Comparison of ENCODE assay signal across 5 fruit fly cellular contexts in the genomic region with DNA sequence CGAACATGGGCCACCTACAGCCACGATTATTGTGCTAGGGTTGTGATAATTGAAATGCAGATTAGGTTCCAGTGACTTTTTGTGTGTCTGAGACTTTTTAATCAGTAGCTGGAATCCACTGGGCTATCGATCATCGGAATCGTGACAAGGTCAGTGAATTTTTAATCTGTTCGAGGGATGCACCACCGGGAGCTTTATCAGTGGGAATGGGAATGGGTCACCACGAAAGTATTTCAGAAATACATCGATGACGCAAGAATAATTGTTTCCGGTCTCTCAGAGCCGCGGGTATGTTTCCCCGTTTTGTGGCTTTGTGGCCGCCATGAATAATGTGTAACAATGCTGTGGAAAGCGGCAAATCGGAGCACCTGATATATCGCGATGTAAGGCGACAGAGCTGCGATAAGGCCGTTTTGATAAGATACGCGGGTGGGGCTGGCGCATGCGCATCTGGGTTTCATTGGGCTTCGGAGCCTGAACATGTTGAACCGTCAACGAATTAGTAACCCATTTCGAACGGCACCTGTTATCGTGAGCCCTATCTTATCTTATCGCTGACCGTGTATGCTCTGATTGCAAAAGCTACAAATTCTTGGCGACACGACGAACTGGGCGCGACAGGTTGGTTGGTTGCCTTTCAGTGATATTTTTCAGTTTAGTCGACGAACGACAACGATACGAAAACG.
TF ChIP-seq lines count a peak whose summit lies in the region.

A gene (plus strand): TSS at position 638 of the 686 bp plus-strand sequence.

- TF ChIP-seq CTCF in whole organism, embryonic (GFP tag; optimal IDR thresholded peaks at IDR 0.05; lab: Kevin White, UChicago), result no peak

TF ChIP-seq in whole organism, adult, 20 proteins besides CTCF, POLR2A, EP300 and RAD21 (continues in another document):
- TF ChIP-seq ovo (GFP tag; optimal IDR thresholded peaks at IDR 0.05; lab: Kevin White, UChicago) (peak; percentile 66), CG12768 (GFP tag; optimal IDR thresholded peaks at IDR 0.05; lab: Kevin White, UChicago) (peak; percentile 32), CG11617 (GFP tag; optimal IDR thresholded peaks at IDR 0.05; lab: Kevin White, UChicago) (peak; percentile 29), CG1620 (GFP tag; optimal IDR thresholded peaks at IDR 0.05; lab: Kevin White, UChicago) (no peak), CG7045 (GFP tag; optimal IDR thresholded peaks at IDR 0.05; lab: Kevin White, UChicago) (no peak), toe (GFP tag; optimal IDR thresholded peaks at IDR 0.05; lab: Kevin White, UChicago) (peak; percentile 60), Crg-1 (GFP tag; optimal IDR thresholded peaks at IDR 0.05; lab: Kevin White, UChicago) (no peak), Mnt (GFP tag; optimal IDR thresholded peaks at IDR 0.05; lab: Kevin White, UChicago) (no peak), CG14711 (tag; optimal IDR thresholded peaks at IDR 0.05; lab: Kevin White, UChicago) (no peak), bab1 (GFP tag; optimal IDR thresholded peaks at IDR 0.05; lab: Kevin White, UChicago) (no peak), tj (GFP tag; optimal IDR thresholded peaks at IDR 0.05; lab: Kevin White, UChicago) (peak; percentile 37), Clk (GFP tag; optimal IDR thresholded peaks at IDR 0.05; lab: Kevin White, UChicago) (no peak), cnc (optimal IDR thresholded peaks at IDR 0.05; lab: Kevin White, UChicago) (no peak), pad (GFP tag; optimal IDR thresholded peaks at IDR 0.05; lab: Kevin White, UChicago) (no peak), CG33017 (tag; optimal IDR thresholded peaks at IDR 0.05; lab: Kevin White, UChicago) (peak; percentile 37), CG5204 (GFP tag; optimal IDR thresholded peaks at IDR 0.05; lab: Kevin White, UChicago) (no peak), cic (GFP tag; optimal IDR thresholded peaks at IDR 0.05; lab: Kevin White, UChicago) (peak; percentile 91)

TF ChIP-seq in whole organism, embryonic, 481 proteins besides CTCF, POLR2A, EP300 and RAD21 (continues in another document):
- TF ChIP-seq Awh (GFP tag; IDR thresholded peaks at IDR 0.05; lab: Robert Waterston, UW) (no peak), CG18011 (GFP tag; optimal IDR thresholded peaks at IDR 0.05; lab: Kevin White, UChicago) (no peak), CG34376 (GFP tag; optimal IDR thresholded peaks at IDR 0.05; lab: Kevin White, UChicago) (peak; percentile 82), CG10209 (GFP tag; optimal IDR thresholded peaks at IDR 0.05; lab: Kevin White, UChicago) (no peak), grn (GFP tag; optimal IDR thresholded peaks at IDR 0.05; lab: Kevin White, UChicago) (peak; percentile 98), Med (GFP tag; lab: Kevin White, UChicago) (peak; percentile 30), Deaf1 (tag; optimal IDR thresholded peaks at IDR 0.05; lab: Kevin White, UChicago) (peak; percentile 60), al (GFP tag; IDR thresholded peaks at IDR 0.05; lab: Robert Waterston, UW) (no peak), sug (tag; optimal IDR thresholded peaks at IDR 0.05; lab: Kevin White, UChicago) (peak; percentile 81), CG17802 (tag; optimal IDR thresholded peaks at IDR 0.05; lab: Kevin White, UChicago) (no peak), CG6654 (GFP tag; optimal IDR thresholded peaks at IDR 0.05; lab: Kevin White, UChicago) (no peak), scrt (GFP tag; optimal IDR thresholded peaks at IDR 0.05; lab: Kevin White, UChicago) (peak; percentile 27), gcm2 (GFP tag; optimal IDR thresholded peaks at IDR 0.05; lab: Kevin White, UChicago) (no peak), CG4282 (GFP tag; optimal IDR thresholded peaks at IDR 0.05; lab: Kevin White, UChicago) (no peak), cad (GFP tag; optimal IDR thresholded peaks at IDR 0.05; lab: Kevin White, UChicago) (no peak), ken (GFP tag; IDR thresholded peaks at IDR 0.05; lab: Robert Waterston, UW) (0 out of 3 replicates have a peak, but pooled peaks have one; percentile 22), Hmr (GFP tag; optimal IDR thresholded peaks at IDR 0.05; lab: Kevin White, UChicago) (peak; percentile 54)

TF ChIP-seq in whole organism, prepupa, 60 proteins besides CTCF, POLR2A, EP300 and RAD21 (continues in another document):
- TF ChIP-seq Blimp-1 (GFP tag; optimal IDR thresholded peaks at IDR 0.05; lab: Kevin White, UChicago), result no peak
- TF ChIP-seq CG6854 (GFP tag; optimal IDR thresholded peaks at IDR 0.05; lab: Kevin White, UChicago), result peak; percentile 21
- peak; percentile 43; the same call in 1 of the 3 replicates for TF ChIP-seq CG8119 (GFP tag; IDR thresholded peaks at IDR 0.05; lab: Robert Waterston, UW)
- no peak for TF ChIP-seq Ets21C (GFP tag; optimal IDR thresholded peaks at IDR 0.05; lab: Kevin White, UChicago)
- no peak for TF ChIP-seq CG6808 (GFP tag; optimal IDR thresholded peaks at IDR 0.05; lab: Kevin White, UChicago)
- TF ChIP-seq ss (GFP tag; optimal IDR thresholded peaks at IDR 0.05; lab: Kevin White, UChicago), result no peak
- peak; percentile 89 for TF ChIP-seq svp (GFP tag; lab: Kevin White, UChicago)
- TF ChIP-seq spab (GFP tag; optimal IDR thresholded peaks at IDR 0.05; lab: Kevin White, UChicago), result no peak
- no peak for TF ChIP-seq fkh (GFP tag; optimal IDR thresholded peaks at IDR 0.05; lab: Kevin White, UChicago)
- TF ChIP-seq Sox102F (GFP tag; optimal IDR thresholded peaks at IDR 0.05; lab: Kevin White, UChicago), result no peak
- no peak for TF ChIP-seq Met (GFP tag; optimal IDR thresholded peaks at IDR 0.05; lab: Kevin White, UChicago)
- peak; percentile 37; the same call in 2 of the 3 replicates for TF ChIP-seq CG6163 (GFP tag; IDR thresholded peaks at IDR 0.05; lab: Robert Waterston, UW)
- no peak for TF ChIP-seq eg (GFP tag; IDR thresholded peaks at IDR 0.05; lab: Robert Waterston, UW)
- no peak for TF ChIP-seq CG11902 (GFP tag; optimal IDR thresholded peaks at IDR 0.05; lab: Kevin White, UChicago)
- TF ChIP-seq cyc (GFP tag; optimal IDR thresholded peaks at IDR 0.05; lab: Kevin White, UChicago), result no peak
- TF ChIP-seq CG9139 (GFP tag; optimal IDR thresholded peaks at IDR 0.05; lab: Kevin White, UChicago), result no peak
- no peak for TF ChIP-seq CG15336 (GFP tag; IDR thresholded peaks at IDR 0.05; lab: Robert Waterston, UW)
- peak; percentile 10 for TF ChIP-seq CG8319 (GFP tag; optimal IDR thresholded peaks at IDR 0.05; lab: Kevin White, UChicago)

TF ChIP-seq in whole organism, pupa, 21 proteins besides CTCF, POLR2A, EP300 and RAD21 (continues in another document):
- TF ChIP-seq CG8301 (tag; optimal IDR thresholded peaks at IDR 0.05; lab: Kevin White, UChicago) (no peak), Ets98B (GFP tag; IDR thresholded peaks at IDR 0.05; lab: Robert Waterston, UW) (peak; percentile 32; the same call in 1 of the 2 replicates), CG34367 (tag; optimal IDR thresholded peaks at IDR 0.05; lab: Kevin White, UChicago) (no peak), CG9948 (tag; optimal IDR thresholded peaks at IDR 0.05; lab: Kevin White, UChicago) (no peak), EcR (GFP tag; optimal IDR thresholded peaks at IDR 0.05; lab: Kevin White, UChicago) (peak; percentile 20), CG13204 (GFP tag; optimal IDR thresholded peaks at IDR 0.05; lab: Kevin White, UChicago) (no peak), CG17806 (tag; optimal IDR thresholded peaks at IDR 0.05; lab: Kevin White, UChicago) (no peak), Snoo (tag; optimal IDR thresholded peaks at IDR 0.05; lab: Kevin White, UChicago) (no peak), CG10348 (GFP tag; IDR thresholded peaks at IDR 0.05; lab: Robert Waterston, UW) (no peak), CG8159 (tag; optimal IDR thresholded peaks at IDR 0.05; lab: Kevin White, UChicago) (no peak), gl (tag; optimal IDR thresholded peaks at IDR 0.05; lab: Kevin White, UChicago) (no peak), CG4496 (GFP tag; IDR thresholded peaks at IDR 0.05; lab: Robert Waterston, UW) (no peak), CG32121 (GFP tag; IDR thresholded peaks at IDR 0.05; lab: Robert Waterston, UW) (no peak), D1 (tag; optimal IDR thresholded peaks at IDR 0.05; lab: Kevin White, UChicago) (no peak), rn (GFP tag; IDR thresholded peaks at IDR 0.05; lab: Robert Waterston, UW) (no peak), CG15710 (tag; optimal IDR thresholded peaks at IDR 0.05; lab: Kevin White, UChicago) (no peak), Pif1B (GFP tag; optimal IDR thresholded peaks at IDR 0.05; lab: Kevin White, UChicago) (peak; percentile 3), CG14655 (GFP tag; optimal IDR thresholded peaks at IDR 0.05; lab: Kevin White, UChicago) (no peak), fd96Ca (GFP tag; IDR thresholded peaks at IDR 0.05; lab: Robert Waterston, UW) (peak; percentile 55; the same call in 1 of the 3 replicates), Pif1A (GFP tag; optimal IDR thresholded peaks at IDR 0.05; lab: Kevin White, UChicago) (no peak)

TF ChIP-seq in whole organism, wandering third instar larva, 38 proteins besides CTCF, POLR2A, EP300 and RAD21:
- TF ChIP-seq Dif (GFP tag; optimal IDR thresholded peaks at IDR 0.05; lab: Kevin White, UChicago; ENCODE audit: partially characterized antibody) (peak; percentile 59), pan (optimal IDR thresholded peaks at IDR 0.05; lab: Kevin White, UChicago) (no peak), CrebA (GFP tag; optimal IDR thresholded peaks at IDR 0.05; lab: Kevin White, UChicago; ENCODE audit: borderline replicate concordance) (peak; percentile 80), Rel (GFP tag; optimal IDR thresholded peaks at IDR 0.05; lab: Kevin White, UChicago) (peak; percentile 13), Rel (tag; optimal IDR thresholded peaks at IDR 0.05; lab: Kevin White, UChicago) (peak; percentile 63), Vsx2 (GFP tag; optimal IDR thresholded peaks at IDR 0.05; lab: Kevin White, UChicago; ENCODE audit: partially characterized antibody) (peak; percentile 90), Dfd (GFP tag; optimal IDR thresholded peaks at IDR 0.05; lab: Kevin White, UChicago) (no peak), Mio (GFP tag; optimal IDR thresholded peaks at IDR 0.05; lab: Kevin White, UChicago) (no peak), sage (GFP tag; optimal IDR thresholded peaks at IDR 0.05; lab: Kevin White, UChicago) (no peak), h (GFP tag; optimal IDR thresholded peaks at IDR 0.05; lab: Kevin White, UChicago) (peak; percentile 20), CG9705 (GFP tag; optimal IDR thresholded peaks at IDR 0.05; lab: Kevin White, UChicago) (no peak), Myc (optimal IDR thresholded peaks at IDR 0.05; lab: Kevin White, UChicago) (no peak), Sp1 (GFP tag; optimal IDR thresholded peaks at IDR 0.05; lab: Kevin White, UChicago) (peak; percentile 7)
